Worm (Caenorhabditis elegans) whole organism, late embryonic: ENCODE measurements around the gene C34D10.1.
A peak's percentile ranks its signal among the peaks of the same experiment; 100 is the strongest.

Source experiments
- C08G9.2 ChIP-seq: sonication (generic microtip); optimal IDR thresholded peaks from 2 replicates; lab custom pipeline; 2016; ENCODE audit warnings: mild to moderate bottlenecking, missing genetic modification characterization, moderate library complexity, missing compliant biosample characterization
- ama-1 ChIP-seq: fragments of 150-350 bp; optimal IDR thresholded peaks from 2 replicates; lab custom pipeline; 2014
- dmd-4 ChIP-seq: sonication (generic microtip); optimal IDR thresholded peaks from 2 replicates; lab custom pipeline; 2016; ENCODE audit warnings: borderline replicate concordance, missing genetic modification characterization, missing compliant biosample characterization
- ets-4 ChIP-seq: sonication (generic microtip); optimal IDR thresholded peaks from 2 replicates; lab custom pipeline; 2016; ENCODE audit warnings: missing genetic modification characterization, missing compliant biosample characterization
- lin-11 ChIP-seq: fragments of 200-800 bp; sonication (Bioruptor generic); optimal IDR thresholded peaks from 2 replicates; lab custom pipeline; 2018; ENCODE audit warnings: mild to moderate bottlenecking, missing genetic modification characterization, missing compliant biosample characterization
- pha-4 ChIP-seq: fragments of 150-350 bp; optimal IDR thresholded peaks from 2 replicates; lab custom pipeline; 2018; ENCODE audit warnings: missing biosample characterization, missing genetic modification reagents, missing genetic modification characterization

DNA sequence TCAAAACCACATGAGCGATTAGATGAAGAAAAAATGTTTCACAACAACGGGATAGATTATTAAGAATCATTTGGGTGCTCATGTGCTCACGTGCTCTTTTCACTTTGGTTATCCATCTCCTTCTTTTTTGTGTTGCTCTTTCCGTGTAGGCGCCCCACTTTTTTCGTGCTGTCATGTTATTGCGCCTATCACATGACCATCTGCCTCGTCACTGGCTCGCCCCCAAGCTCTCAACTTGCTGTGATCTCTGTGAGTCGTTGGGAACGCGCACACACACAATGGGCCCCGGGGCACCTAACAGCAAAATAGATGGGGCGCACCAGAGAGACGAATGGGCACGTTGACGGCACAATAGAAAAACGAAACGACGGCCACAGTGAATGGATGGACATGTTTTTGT, 7.7 kb upstream of the C34D10.1 start:
- TF ChIP-seq ets-4 (tag; lab: Kevin White, UChicago) (no peak), dmd-4 (tag; lab: Kevin White, UChicago) (no peak), C08G9.2 (tag; lab: Kevin White, UChicago) (peak; percentile 5), ama-1 (lab: Kevin White, UChicago) (no peak), pha-4 (no peak), lin-11 (no peak)
